Fruit fly (Drosophila melanogaster) whole organism, pupa: Measurements from ENCODE around the gene Smyd5.

Experiments
- CG12605 ChIP-seq: fragments of 200-800 bp; sonication (Bioruptor generic); IDR thresholded peaks from 2 replicates; pipeline ENCODE4 v1.3.6; 2022; ENCODE audit warnings: missing biosample characterization, missing genetic modification characterization
- CG4496 ChIP-seq: fragments of 200-800 bp; sonication (Bioruptor generic); IDR thresholded peaks from 3 replicates; pipeline ENCODE4 v1.3.6; 2022; ENCODE audit warnings: missing biosample characterization, missing genetic modification characterization
- Snoo ChIP-seq: fragments of 200-800 bp; sonication (Bioruptor generic); optimal IDR thresholded peaks from 3 replicates; lab custom pipeline; 2017; ENCODE audit warnings: missing biosample characterization, mild to moderate bottlenecking, missing genetic modification characterization, inconsistent platforms

DNA sequence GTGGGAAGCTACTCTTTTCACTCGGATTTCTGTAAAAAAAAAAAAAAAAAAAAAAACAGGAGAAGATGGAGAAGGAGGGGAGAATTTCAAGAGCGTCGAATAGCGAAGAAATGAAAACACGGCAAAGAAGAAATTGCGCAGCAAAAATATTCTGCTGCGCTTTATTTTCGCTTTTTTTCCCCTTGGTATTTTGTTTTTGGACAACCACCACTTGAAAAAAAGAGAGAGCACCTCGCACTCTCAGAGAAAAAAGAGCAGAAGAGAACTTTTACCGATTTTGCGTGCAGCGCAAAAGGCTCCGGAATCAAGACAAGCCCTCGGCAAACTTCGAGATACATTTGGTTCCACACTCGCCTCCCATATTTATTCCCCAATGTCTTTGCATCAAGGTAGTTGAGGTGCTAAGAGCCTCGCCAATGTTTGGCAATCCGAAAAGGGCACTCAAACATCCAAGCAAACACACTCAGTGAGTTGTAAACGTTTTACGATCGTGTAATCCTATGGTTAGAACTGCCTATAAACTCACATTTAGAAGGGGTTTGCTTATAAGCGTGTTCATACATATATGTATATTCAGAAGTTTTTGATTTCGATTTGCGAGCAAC lies 27.7 kb downstream of the Smyd5 start:
- peak; percentile 22 for TF ChIP-seq Snoo (tag; lab: Kevin White, UChicago)
- no peak for TF ChIP-seq CG12605 (GFP tag; lab: Robert Waterston, UW)
- no peak for TF ChIP-seq CG4496 (GFP tag; lab: Robert Waterston, UW)
